Fruit fly (Drosophila melanogaster) Kc167 (cell line): ENCODE measurements around the gene crc.

ENCODE experiments used
- Myc ChIP-seq: fragments of >200 bp; optimal IDR thresholded peaks from 2 replicates; lab custom pipeline; 2017; ENCODE audit warnings: missing external identifiers
- Sin3A ChIP-seq: fragments of >200 bp; optimal IDR thresholded peaks from 2 replicates; lab custom pipeline; 2018; ENCODE audit warnings: missing external identifiers
- h ChIP-seq: fragments of >200 bp; optimal IDR thresholded peaks from 3 replicates; lab custom pipeline; 2018; ENCODE audit warnings: missing external identifiers
- insv ChIP-seq: fragments of >200 bp; optimal IDR thresholded peaks from 3 replicates; lab custom pipeline; 2018; ENCODE audit warnings: missing external identifiers
- psq ChIP-seq: fragments of >200 bp; optimal IDR thresholded peaks from 2 replicates; lab custom pipeline; 2017; ENCODE audit warnings: missing external identifiers
- ttk ChIP-seq: sonication (Bioruptor generic); optimal IDR thresholded peaks from 2 replicates; lab custom pipeline; 2017; ENCODE audit warnings: missing external identifiers

The crc gene

dm6 chr2L:21307795-21308426 lies 2.8 kb upstream of the crc start:
- TF ChIP-seq ttk (lab: Kevin White, UChicago) (no peak), Myc (lab: Kevin White, UChicago) (no peak), Sin3A (lab: Kevin White, UChicago) (no peak), insv (no peak), psq (no peak), h (lab: Kevin White, UChicago) (no peak)

- TF ChIP-seq insv (peak; percentile 47), psq (no peak), h (lab: Kevin White, UChicago) (peak; percentile 42)
Observed at dm6 chr2L:21309058-21309753, 1.5 kb upstream of the crc start.

- TF ChIP-seq Myc (lab: Kevin White, UChicago) (no peak), psq (no peak), Sin3A (lab: Kevin White, UChicago) (no peak), ttk (lab: Kevin White, UChicago) (no peak), insv (no peak), h (lab: Kevin White, UChicago) (no peak)
Observed at dm6 chr2L:21309754-21310426, 776 bp upstream of the crc start, which contains the start of gene Mondo. Gene Mondo (minus strand): TSS chr2L:21310050.

- no peak for TF ChIP-seq Sin3A (lab: Kevin White, UChicago)
- TF ChIP-seq h (lab: Kevin White, UChicago) = no peak
- no peak for TF ChIP-seq psq
- no peak for TF ChIP-seq Myc (lab: Kevin White, UChicago)
- TF ChIP-seq ttk (lab: Kevin White, UChicago) = no peak
- TF ChIP-seq insv = no peak
Observed at dm6 chr2L:21311200-21311689, 579 bp downstream of the crc start.

- no peak for TF ChIP-seq h (lab: Kevin White, UChicago)
- TF ChIP-seq insv = no peak
- TF ChIP-seq ttk (lab: Kevin White, UChicago) = no peak
- no peak for TF ChIP-seq psq
- no peak for TF ChIP-seq Sin3A (lab: Kevin White, UChicago)
- TF ChIP-seq Myc (lab: Kevin White, UChicago) = no peak
Observed at dm6 chr2L:21312831-21313437, 2.3 kb downstream of the crc start.

- TF ChIP-seq Myc (lab: Kevin White, UChicago) (no peak), ttk (lab: Kevin White, UChicago) (no peak)
Observed at dm6 chr2L:21313909-21314400, 3.3 kb downstream of the crc start, which contains the start of gene CG46314. Gene CG46314 (plus strand): TSS chr2L:21314360.

dm6 chr2L:21316716-21317115 lies 6.0 kb downstream of the crc start:
- no peak for TF ChIP-seq h (lab: Kevin White, UChicago)
- TF ChIP-seq psq = no peak
- TF ChIP-seq ttk (lab: Kevin White, UChicago) = no peak
- TF ChIP-seq Myc (lab: Kevin White, UChicago) = no peak
- no peak for TF ChIP-seq Sin3A (lab: Kevin White, UChicago)
- no peak for TF ChIP-seq insv

- TF ChIP-seq ttk (lab: Kevin White, UChicago) (no peak), Sin3A (lab: Kevin White, UChicago) (no peak), psq (no peak), insv (no peak), h (lab: Kevin White, UChicago) (no peak), Myc (lab: Kevin White, UChicago) (no peak)
Observed at dm6 chr2L:21322161-21322560, 11.5 kb downstream of the crc start.

dm6 chr2L:21324438-21324890 lies 13.8 kb downstream of the crc start:
- TF ChIP-seq h (lab: Kevin White, UChicago) (no peak), Myc (lab: Kevin White, UChicago) (no peak), insv (no peak)

- no peak for TF ChIP-seq psq
- no peak for TF ChIP-seq Myc (lab: Kevin White, UChicago)
- no peak for TF ChIP-seq ttk (lab: Kevin White, UChicago)
- TF ChIP-seq h (lab: Kevin White, UChicago) = no peak
- TF ChIP-seq Sin3A (lab: Kevin White, UChicago) = no peak
- TF ChIP-seq insv = no peak
Observed at dm6 chr2L:21329353-21329752, 18.7 kb downstream of the crc start.

- no peak for TF ChIP-seq psq
- no peak for TF ChIP-seq insv
- TF ChIP-seq h (lab: Kevin White, UChicago) = no peak
- no peak for TF ChIP-seq Sin3A (lab: Kevin White, UChicago)
- no peak for TF ChIP-seq Myc (lab: Kevin White, UChicago)
- no peak for TF ChIP-seq ttk (lab: Kevin White, UChicago)
Observed at dm6 chr2L:21330823-21331222, 20.2 kb downstream of the crc start.

- TF ChIP-seq h (lab: Kevin White, UChicago) (no peak), ttk (lab: Kevin White, UChicago) (no peak), Myc (lab: Kevin White, UChicago) (no peak), psq (no peak), insv (no peak), Sin3A (lab: Kevin White, UChicago) (no peak)
Observed at dm6 chr2L:21331502-21331901, 20.8 kb downstream of the crc start, which contains the start of gene dimm. Gene dimm (plus strand): TSS chr2L:21331756.
